Worm (Caenorhabditis elegans) whole organism, mixed stage, embryonic: ENCODE measurements around the gene T28H11.8.

Source experiments
- ceh-83 ChIP-seq: fragments of 200-800 bp; sonication (Bioruptor generic); optimal IDR thresholded peaks from 2 replicates; lab custom pipeline; 2018; ENCODE audit warnings: mild to moderate bottlenecking, missing genetic modification characterization, missing compliant biosample characterization
- elt-1 ChIP-seq: sonication (generic microtip); optimal IDR thresholded peaks from 2 replicates; lab custom pipeline; 2017; ENCODE audit warnings: missing genetic modification characterization, mild to moderate bottlenecking, missing compliant biosample characterization, antibody characterized with exemption, moderate library complexity, borderline replicate concordance; ENCODE audit not compliant: insufficient read depth
- pha-4 ChIP-seq: fragments of 150-350 bp; optimal IDR thresholded peaks from 2 replicates; lab custom pipeline; 2018; ENCODE audit warnings: missing biosample characterization, missing genetic modification reagents, missing genetic modification characterization
- unc-39 ChIP-seq: fragments of 150-350 bp; optimal IDR thresholded peaks from 2 replicates; lab custom pipeline; 2014; ENCODE audit warnings: missing biosample characterization, missing genetic modification characterization

DNA sequence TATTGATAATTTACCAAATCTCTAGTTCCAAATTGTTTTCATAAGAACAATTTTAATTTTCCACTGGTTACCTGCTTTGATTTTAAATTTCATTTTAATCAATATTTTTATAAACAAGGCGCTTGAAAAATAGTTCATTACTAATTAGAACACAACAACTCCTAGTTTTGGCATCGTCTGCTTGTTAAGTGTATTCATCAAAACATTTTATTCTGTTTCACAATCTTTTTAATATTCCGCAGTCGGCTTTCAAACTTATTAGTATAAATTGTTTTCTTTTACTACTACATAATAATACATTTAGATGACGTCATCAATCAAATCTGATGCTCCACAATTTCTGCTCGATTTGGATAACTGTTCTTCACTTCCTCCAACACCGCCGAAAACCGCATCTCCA lies 18.0 kb downstream of the T28H11.8 start, which contains the start of gene pes-1:
- no peak for TF ChIP-seq ceh-83 (GFP tag; lab: Kevin White, UChicago)
- no peak for TF ChIP-seq elt-1 (tag; lab: Kevin White, UChicago)
- TF ChIP-seq unc-39 (tag; lab: Kevin White, UChicago) = no peak
- no peak for TF ChIP-seq pha-4
